Fruit fly (Drosophila melanogaster): ENCODE results near the gene CG33796.
A peak's percentile ranks its signal among the peaks of the same experiment; 100 is the strongest.

The CG33796 gene

DNA sequence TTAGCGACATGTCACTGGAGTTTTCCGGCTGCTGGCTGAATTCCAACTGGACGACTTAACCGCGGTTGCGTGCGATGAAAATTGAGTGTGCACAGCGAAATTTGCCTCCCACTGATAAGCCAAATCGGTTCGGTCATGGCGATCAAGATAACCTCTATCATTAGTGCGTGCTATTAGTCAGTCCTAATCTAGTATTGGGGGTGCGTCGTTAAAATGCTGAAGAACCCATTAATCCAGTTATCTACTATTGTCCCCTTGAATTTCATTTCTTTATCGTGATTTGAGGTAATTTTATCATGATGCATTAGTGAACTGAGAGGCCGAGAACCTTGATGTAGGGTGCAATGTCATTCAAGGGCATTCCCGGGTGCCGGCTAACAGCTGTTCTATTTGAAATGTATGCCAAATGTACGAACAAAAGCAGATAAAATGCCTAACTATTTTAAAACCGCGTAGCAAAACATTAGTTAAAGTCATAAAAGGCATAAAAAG, 41.4 kb downstream of the CG33796 start, which contains the start of gene Pgm1 (continued):
- peak; percentile 79 for TF ChIP-seq sv (GFP tag; optimal IDR thresholded peaks at IDR 0.05)
- peak; percentile 82 for TF ChIP-seq Jra (GFP tag; optimal IDR thresholded peaks at IDR 0.05)
- TF ChIP-seq Dif (GFP tag; optimal IDR thresholded peaks at IDR 0.05; ENCODE audit: partially characterized antibody) = no peak
- peak; percentile 85 for TF ChIP-seq Myc (optimal IDR thresholded peaks at IDR 0.05)
- peak; percentile 92 for TF ChIP-seq fru (GFP tag; optimal IDR thresholded peaks at IDR 0.05)
- TF ChIP-seq CG9705 (GFP tag; optimal IDR thresholded peaks at IDR 0.05) = peak; percentile 76
- TF ChIP-seq brk (GFP tag; optimal IDR thresholded peaks at IDR 0.05) = no peak
- TF ChIP-seq br (GFP tag; optimal IDR thresholded peaks at IDR 0.05) = peak; percentile 94
- TF ChIP-seq HLH106 (tag; optimal IDR thresholded peaks at IDR 0.05) = peak; percentile 88
- no peak for TF ChIP-seq N (GFP tag; optimal IDR thresholded peaks at IDR 0.05)
- TF ChIP-seq GATAd (GFP tag; optimal IDR thresholded peaks at IDR 0.05) = no peak
- peak; percentile 94 for TF ChIP-seq h (GFP tag; optimal IDR thresholded peaks at IDR 0.05)

DNA sequence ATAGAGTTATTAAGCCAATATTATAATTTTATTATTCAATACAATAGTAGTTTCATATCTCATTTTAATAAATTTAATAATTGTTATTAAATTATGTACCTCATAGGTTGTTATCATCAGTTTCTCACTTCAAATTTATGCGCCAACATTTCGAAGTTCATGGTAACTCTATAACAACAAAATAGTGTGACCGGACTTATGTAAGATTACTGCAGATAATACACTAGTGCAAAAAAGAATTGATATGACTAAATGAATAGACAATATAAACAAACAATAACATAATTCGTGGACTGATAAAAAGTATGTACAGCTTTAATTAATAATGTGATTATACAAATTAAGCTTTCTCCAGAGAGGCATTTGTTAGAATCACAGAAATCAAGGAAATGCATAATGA, 48.1 kb downstream of the CG33796 start, which contains the start of gene Strump:
TSS of gene Strump (plus strand) at position 212 of the 400 bp plus-strand sequence.
- no peak for TF ChIP-seq brk (GFP tag; optimal IDR thresholded peaks at IDR 0.05)
- no peak for TF ChIP-seq CG9705 (GFP tag; optimal IDR thresholded peaks at IDR 0.05)
- no peak for TF ChIP-seq Abd-B (GFP tag; optimal IDR thresholded peaks at IDR 0.05)
- TF ChIP-seq br (GFP tag; optimal IDR thresholded peaks at IDR 0.05) = no peak
- TF ChIP-seq Hnf4 (GFP tag; optimal IDR thresholded peaks at IDR 0.05) = no peak
- TF ChIP-seq fru (GFP tag; optimal IDR thresholded peaks at IDR 0.05) = no peak
- no peak for TF ChIP-seq N (GFP tag; optimal IDR thresholded peaks at IDR 0.05)
- no peak for TF ChIP-seq woc (GFP tag; optimal IDR thresholded peaks at IDR 0.05)
- no peak for TF ChIP-seq Dfd (GFP tag; optimal IDR thresholded peaks at IDR 0.05)
- TF ChIP-seq GATAd (GFP tag; optimal IDR thresholded peaks at IDR 0.05) = no peak
- no peak for TF ChIP-seq jim (GFP tag; optimal IDR thresholded peaks at IDR 0.05)
- no peak for TF ChIP-seq Jra (GFP tag; optimal IDR thresholded peaks at IDR 0.05)
- TF ChIP-seq dmrt93B (GFP tag; optimal IDR thresholded peaks at IDR 0.05) = no peak
- no peak for TF ChIP-seq CG32264 (GFP tag; optimal IDR thresholded peaks at IDR 0.05)
- TF ChIP-seq pan (optimal IDR thresholded peaks at IDR 0.05) = no peak
- TF ChIP-seq Rel (GFP tag; optimal IDR thresholded peaks at IDR 0.05) = no peak
- no peak for TF ChIP-seq Rel (tag; optimal IDR thresholded peaks at IDR 0.05)
- TF ChIP-seq Dif (GFP tag; optimal IDR thresholded peaks at IDR 0.05; ENCODE audit: partially characterized antibody) = no peak
- no peak for TF ChIP-seq OdsH (GFP tag; optimal IDR thresholded peaks at IDR 0.05)
